Fruit fly (Drosophila melanogaster) whole organism, larva: Measurements from ENCODE around the gene mRpL9.

Source experiments
- noc ChIP-seq: fragments of 200-800 bp; sonication (Bioruptor generic); optimal IDR thresholded peaks from 3 replicates; lab custom pipeline; 2019; ENCODE audit warnings: missing biosample characterization, mild to moderate bottlenecking, missing genetic modification characterization, moderate library complexity

mRpL9 gene

dm6 chr3R:15293878-15294350 is 36.6 kb upstream of the mRpL9 start:
- no peak for TF ChIP-seq noc (tag; lab: Kevin White, UChicago)

DNA sequence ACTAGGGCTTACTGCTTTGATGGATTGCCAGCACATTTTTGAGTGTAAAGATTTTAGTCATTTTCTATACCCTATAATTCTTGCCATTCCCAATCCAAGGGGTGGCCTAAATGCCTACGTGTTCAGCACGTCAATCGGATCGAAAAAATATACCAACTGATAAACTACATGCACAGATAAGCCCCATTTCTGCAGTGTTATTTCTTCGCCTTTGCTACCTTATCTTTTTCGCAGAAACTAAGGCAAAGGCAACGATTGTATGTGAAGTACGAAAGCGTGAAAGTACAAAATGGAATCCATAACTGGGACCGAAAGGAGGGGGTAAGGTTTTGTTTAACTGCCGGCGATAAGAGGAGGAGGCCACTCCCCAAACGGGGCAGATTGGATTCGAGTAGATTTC is 32.6 kb upstream of the mRpL9 start:
- TF ChIP-seq noc (tag; lab: Kevin White, UChicago): peak; percentile 51

DNA sequence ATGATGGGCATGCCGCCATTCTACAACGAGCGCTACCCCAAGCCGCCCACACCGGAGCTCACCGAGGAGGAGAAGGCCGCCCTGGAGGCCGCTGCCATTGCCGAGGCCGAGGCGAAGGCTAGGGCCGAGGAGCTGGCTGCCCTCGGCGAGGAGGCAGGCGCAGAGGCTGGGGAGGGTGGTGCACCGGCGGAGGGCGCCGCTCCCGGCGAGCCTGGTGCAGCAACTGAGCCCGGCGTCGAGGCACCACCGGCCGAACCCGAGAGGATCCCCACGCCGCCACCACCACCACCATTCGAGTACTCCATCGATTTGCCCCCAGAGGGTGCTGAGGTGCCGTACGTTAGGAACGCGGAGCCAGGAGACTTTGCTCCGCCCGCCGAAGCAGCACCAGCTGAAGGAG is 25.3 kb upstream of the mRpL9 start:
- no peak for TF ChIP-seq noc (tag; lab: Kevin White, UChicago)

dm6 chr3R:15309924-15310323 is 20.6 kb upstream of the mRpL9 start, which contains the start of gene Tm2:
TSS of gene Tm2 (plus strand) at chr3R:15310193.
- no peak for TF ChIP-seq noc (tag; lab: Kevin White, UChicago)

DNA sequence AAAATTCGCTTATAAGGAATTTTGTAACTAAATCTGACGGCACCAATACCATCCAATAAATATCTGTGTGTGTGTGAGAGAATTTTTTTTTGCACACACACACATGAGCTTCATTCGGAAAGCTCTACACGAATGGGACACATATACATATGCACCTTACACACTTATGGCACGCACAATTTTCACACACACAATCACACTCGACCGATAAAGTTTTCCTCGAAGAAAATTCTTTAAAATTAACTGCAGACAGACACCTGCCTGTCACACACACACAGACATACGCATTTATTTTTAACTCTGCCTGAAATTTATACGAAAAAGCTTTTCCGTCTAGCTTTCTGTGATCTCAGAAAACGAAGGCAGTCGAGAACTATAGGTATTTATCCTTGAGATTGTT is 19.8 kb upstream of the mRpL9 start:
- no peak for TF ChIP-seq noc (tag; lab: Kevin White, UChicago)

dm6 chr3R:15313836-15314235 is 16.7 kb upstream of the mRpL9 start:
- TF ChIP-seq noc (tag; lab: Kevin White, UChicago): no peak

DNA sequence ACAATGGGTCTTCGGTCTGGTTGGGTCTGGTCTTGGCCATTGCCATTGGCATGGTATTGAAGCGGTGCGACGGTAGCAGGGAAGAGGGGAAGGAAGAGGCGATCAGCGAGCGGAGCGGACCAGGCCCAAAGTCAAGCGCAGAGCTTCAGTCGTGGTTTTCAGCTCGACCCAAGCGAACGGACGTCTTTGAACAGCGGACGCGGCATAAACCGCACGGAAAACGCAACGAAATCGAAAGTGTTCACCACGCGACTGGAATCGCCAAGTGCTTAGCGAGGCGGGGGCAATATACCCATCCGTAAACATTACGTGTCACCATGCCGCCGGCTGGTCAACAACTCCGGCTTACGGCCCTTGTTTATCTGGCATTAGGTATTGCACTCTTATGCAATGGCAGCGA is 14.2 kb upstream of the mRpL9 start, which contains the start of gene CG14866:
Gene CG14866, plus strand, starts transcription at position 146 of the 400 bp plus-strand sequence.
- no peak for TF ChIP-seq noc (tag; lab: Kevin White, UChicago)

DNA sequence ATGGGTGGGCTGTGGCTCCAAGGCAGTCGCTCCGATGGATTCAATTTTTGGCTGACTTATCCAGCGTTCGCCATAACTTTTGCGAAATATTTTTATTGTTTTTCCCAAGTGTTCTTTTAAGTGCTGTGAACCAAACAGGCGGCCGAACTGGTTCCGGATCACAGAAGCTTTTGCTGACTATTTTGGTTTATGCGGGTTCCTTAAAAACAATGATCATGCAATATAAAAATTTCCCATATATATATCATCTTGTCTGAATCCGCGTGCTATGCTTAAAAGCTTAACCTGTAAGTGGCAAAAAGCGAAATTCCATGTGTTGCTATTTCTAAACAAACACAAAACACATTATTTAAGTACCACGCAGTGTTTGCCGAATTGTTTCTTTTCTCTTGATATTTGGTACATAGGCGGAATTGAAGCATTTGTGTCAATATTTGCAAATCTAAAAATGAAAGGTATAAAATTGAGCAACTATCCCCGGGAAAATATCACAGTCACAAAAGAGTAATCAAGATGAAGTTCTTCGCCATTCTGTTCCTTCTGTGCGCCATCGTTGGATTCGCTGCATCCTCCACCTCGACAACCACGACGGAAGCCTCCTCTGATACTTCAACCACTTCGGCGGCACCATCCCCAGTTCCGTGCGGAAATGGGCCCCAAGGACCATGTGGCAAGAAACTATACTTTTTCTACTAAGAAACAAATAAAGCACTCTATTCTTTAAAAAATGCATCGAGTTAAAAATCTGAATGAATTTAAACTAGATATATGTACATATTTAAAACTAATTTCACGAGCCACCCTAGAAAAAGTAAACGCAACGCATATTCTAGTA is 10.4 kb upstream of the mRpL9 start, which contains the start of the genes CG6276 and CG44040:
Gene CG6276, minus strand, starts transcription at position 158 of the 835 bp plus-strand sequence.
Gene CG44040, plus strand, starts transcription at position 467 of the 835 bp plus-strand sequence.
- peak; percentile 62 for TF ChIP-seq noc (tag; lab: Kevin White, UChicago)

dm6 chr3R:15320747-15321085 is 9.8 kb upstream of the mRpL9 start, which contains the start of gene ear:
TSS of gene ear (plus strand) at chr3R:15320756.
- TF ChIP-seq noc (tag; lab: Kevin White, UChicago): no peak

dm6 chr3R:15328083-15328779 is 2.3 kb upstream of the mRpL9 start, which contains the start of the genes CG6236 and ea:
TSS of gene CG6236 (minus strand) at chr3R:15328269.
TSS of gene ea (plus strand) at chr3R:15328729.
- no peak for TF ChIP-seq noc (tag; lab: Kevin White, UChicago)

- TF ChIP-seq noc (tag; lab: Kevin White, UChicago): no peak
Measured at dm6 chr3R:15332994-15333393, 2.5 kb downstream of the mRpL9 start, which contains the start of the genes Fkbp39 and Cyfip. TSS of gene Fkbp39 (minus strand) at chr3R:15333133. TSS of gene Cyfip (plus strand) at chr3R:15333266.

DNA sequence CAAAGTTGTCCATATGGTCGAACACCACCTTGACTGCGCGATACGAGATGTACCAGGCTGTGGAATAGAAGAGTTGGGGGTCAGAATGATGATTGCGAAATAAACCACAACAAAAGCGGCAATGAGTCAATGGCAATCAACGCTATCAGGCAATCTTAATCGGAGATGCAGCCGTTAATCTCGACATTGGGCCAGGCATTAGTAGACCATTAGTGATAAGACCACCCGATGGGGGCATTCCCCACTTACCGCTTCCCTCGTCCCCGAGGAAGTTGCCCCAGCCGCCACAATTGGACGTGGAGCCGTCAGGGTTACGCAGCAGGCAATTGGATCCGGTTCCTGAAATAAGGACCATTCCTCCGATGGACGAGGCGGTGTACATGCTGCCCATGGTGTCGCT is 8.6 kb downstream of the mRpL9 start:
- TF ChIP-seq noc (tag; lab: Kevin White, UChicago): no peak

DNA sequence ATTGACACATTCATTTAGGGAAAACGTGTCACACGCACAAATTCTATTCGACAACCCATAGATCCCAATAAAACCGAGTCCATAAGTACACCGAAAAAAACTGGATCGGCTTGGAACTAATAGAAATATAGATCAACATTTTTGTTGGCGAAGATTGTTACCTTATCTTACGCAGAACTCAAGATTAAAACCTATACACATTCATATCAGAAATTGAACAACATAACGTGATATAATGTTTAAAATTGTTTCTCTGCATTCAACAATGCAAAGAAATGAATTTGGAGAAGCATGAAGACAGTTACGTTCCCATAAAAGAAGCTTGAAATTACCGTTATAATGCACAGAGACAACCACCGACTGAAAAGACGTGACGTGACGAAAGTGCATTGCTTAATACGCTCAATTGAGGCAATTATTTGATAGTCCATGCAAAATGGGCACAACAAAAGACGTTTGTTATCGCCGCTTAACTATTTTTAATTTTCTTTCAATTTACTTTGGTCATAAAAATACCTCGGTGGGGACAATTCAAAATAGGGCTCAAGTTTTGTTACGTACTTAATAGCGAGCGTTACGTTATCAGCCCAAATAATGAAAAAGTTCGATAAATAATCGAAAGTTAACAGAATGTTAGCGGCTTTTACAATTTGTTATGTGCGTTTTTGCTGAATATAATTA is 9.7 kb downstream of the mRpL9 start, which contains the start of gene SerRS-m:
Gene SerRS-m, plus strand, starts transcription at position 616 of the 681 bp plus-strand sequence.
- no peak for TF ChIP-seq noc (tag; lab: Kevin White, UChicago)

dm6 chr3R:15342432-15342925 is 11.9 kb downstream of the mRpL9 start:
- no peak for TF ChIP-seq noc (tag; lab: Kevin White, UChicago)
